Worm (Caenorhabditis elegans): ENCODE measurements around the gene pro-3.
"Not testable (repeated sequence)": the region's sequence is repeated elsewhere in the genome, so short reads cannot be mapped to it uniquely, and the experiment has no call there.

Gene pro-3

DNA sequence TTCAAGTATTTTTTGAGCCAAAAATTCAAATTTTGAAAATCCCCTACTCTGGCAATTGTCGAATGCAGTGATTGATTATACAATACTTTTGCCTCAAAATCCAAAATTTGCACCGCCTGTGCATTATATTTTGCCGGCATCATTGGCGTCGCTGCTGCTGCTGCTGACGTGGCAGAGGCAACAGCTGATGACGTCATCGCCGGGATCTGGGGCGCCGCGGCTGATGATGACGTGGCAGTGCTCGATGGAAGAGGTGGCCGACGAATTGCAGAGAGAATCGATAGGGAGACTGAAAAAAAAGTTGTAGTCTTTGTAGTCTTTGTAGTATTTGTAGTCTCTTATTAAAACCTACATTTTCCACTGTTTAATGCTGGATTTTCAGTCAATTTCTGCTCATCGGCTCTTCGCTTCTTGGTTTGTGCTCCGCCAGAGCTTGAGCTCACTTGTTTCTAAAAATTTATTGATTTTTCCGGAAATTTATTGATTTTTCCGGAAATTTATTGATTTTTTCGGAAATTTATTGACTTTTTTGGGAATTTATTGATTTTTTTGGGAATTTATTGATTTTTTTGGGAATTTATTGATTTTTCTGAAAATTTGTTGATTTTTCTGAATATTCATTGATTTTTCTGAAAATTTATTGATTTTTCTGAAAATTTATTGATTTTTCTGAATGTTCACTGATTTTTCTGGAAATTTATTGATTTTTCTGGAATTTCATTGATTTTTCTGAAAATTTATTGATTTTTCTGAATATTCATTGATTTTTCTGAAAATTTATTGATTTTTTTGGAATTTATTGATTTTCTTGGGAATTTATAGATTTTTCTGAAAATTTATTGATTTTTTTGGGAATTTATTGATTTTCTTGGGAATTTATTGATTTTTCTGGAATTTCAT, 2.8 kb upstream of the pro-3 start:
- TF ChIP-seq M03D4.4 (tag; optimal IDR thresholded peaks at IDR 0.05) (no peak), zip-8 (tag; optimal IDR thresholded peaks at IDR 0.05) (peak; percentile 63), sptf-1 (tag; optimal IDR thresholded peaks at IDR 0.05) (no peak), unc-39 (tag; optimal IDR thresholded peaks at IDR 0.05) (no peak)

DNA sequence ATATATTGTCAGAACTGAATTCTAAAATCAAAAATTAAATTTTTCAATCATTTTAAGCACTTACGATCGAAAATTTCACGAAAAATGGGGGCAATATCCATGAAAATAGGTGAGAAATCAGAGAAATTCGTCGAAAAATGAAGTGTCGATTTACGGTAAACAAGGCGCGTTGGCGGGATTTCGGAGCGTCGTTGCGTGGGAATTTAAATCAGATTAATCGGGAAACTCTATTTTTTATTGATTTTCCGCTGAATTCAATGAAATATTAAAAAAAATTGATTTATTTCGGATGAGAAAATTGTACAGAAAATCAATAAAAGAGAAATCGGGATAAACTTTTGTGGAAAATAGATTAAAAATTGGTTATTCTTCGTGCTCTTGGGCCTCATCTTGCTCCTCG, 1.0 kb upstream of the pro-3 start, which contains the start of gene Y39B6A.13:
Y39B6A.13 (minus strand) TSS at position 166 of the 400 bp plus-strand sequence.
- TF ChIP-seq ces-1 (GFP tag; optimal IDR thresholded peaks at IDR 0.05) (peak; percentile 86), lsy-2 (tag; optimal IDR thresholded peaks at IDR 0.05) (peak; percentile 17), pha-4 (tag; optimal IDR thresholded peaks at IDR 0.05) (peak; percentile 12), ztf-11 (tag; optimal IDR thresholded peaks at IDR 0.05) (no peak), lin-13 (tag; optimal IDR thresholded peaks at IDR 0.05) (peak; percentile 3)

DNA sequence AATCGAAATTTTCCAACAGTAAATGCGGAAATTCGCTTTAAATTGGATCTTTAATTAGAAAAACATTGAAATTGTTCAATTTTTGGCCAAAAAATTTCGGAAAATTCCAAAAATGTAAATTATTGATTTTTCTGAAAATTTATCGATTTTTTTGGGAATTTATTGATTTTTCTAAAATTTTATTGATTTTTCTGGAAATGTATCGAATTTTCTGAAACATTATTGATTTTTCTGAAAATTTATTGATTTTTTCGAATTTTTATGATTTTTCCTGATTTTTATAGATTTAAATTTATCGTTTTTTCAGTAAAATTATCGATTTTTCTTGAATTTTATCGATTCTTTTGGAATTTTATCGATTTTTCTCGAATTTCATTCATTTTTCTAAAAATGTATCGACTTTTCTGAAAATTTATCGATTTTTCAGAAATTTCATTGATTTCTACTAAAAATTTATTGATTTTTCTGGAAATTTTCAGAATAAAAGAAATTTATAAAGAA, 1.3 kb downstream of the pro-3 start:
- TF ChIP-seq nhr-76 (tag; optimal IDR thresholded peaks at IDR 0.05) = no peak
- no peak for TF ChIP-seq M03D4.4 (tag; optimal IDR thresholded peaks at IDR 0.05)
- no peak for TF ChIP-seq flh-1 (GFP tag; optimal IDR thresholded peaks at IDR 0.05)
- TF ChIP-seq ces-1 (GFP tag; optimal IDR thresholded peaks at IDR 0.05) = no peak
- no peak for TF ChIP-seq unc-120 (tag; optimal IDR thresholded peaks at IDR 0.05; ENCODE audit: poor library complexity, severe bottlenecking)
- no peak for TF ChIP-seq nhr-12 (tag; optimal IDR thresholded peaks at IDR 0.05)
- no peak for TF ChIP-seq nhr-237 (tag; optimal IDR thresholded peaks at IDR 0.05)
- no peak for TF ChIP-seq ceh-83 (GFP tag; optimal IDR thresholded peaks at IDR 0.05)
- TF ChIP-seq zip-8 (tag; optimal IDR thresholded peaks at IDR 0.05) = no peak
- no peak for TF ChIP-seq lin-32 (GFP tag; optimal IDR thresholded peaks at IDR 0.05)
- no peak for TF ChIP-seq elt-3 (tag; optimal IDR thresholded peaks at IDR 0.05)
- no peak for TF ChIP-seq lin-13 (tag; optimal IDR thresholded peaks at IDR 0.05)
- TF ChIP-seq unc-39 (tag; optimal IDR thresholded peaks at IDR 0.05) = no peak
- no peak for TF ChIP-seq snpc-4 (tag; optimal IDR thresholded peaks at IDR 0.05)
- no peak for TF ChIP-seq nhr-28 (tag; optimal IDR thresholded peaks at IDR 0.05)
- TF ChIP-seq tbx-8 (GFP tag; optimal IDR thresholded peaks at IDR 0.05) = no peak

DNA sequence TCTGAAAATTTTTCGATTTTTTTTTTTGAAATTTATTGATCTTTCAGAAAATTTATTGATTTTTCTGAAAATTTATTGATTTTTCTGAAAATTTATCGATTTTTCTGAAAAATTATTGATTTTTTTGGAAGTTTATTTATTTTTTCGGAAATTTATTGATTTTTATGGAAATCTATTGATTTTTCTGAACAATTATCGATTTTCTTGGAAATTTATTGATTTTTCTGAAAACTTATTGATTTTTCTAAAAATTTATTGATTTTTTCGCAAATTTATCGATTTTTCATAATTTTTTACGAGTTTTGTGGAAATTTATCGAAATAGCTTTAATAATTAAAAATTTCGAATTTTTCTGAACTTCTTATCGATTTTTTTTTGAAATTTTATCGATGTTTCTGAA, 11.1 kb downstream of the pro-3 start:
- TF ChIP-seq hlh-1 (tag; optimal IDR thresholded peaks at IDR 0.05) (no peak), ceh-83 (GFP tag; optimal IDR thresholded peaks at IDR 0.05) (no peak), mab-5 (tag; optimal IDR thresholded peaks at IDR 0.05) (no peak), nhr-28 (tag; optimal IDR thresholded peaks at IDR 0.05) (no peak), lin-32 (GFP tag; optimal IDR thresholded peaks at IDR 0.05) (no peak), nhr-76 (tag; optimal IDR thresholded peaks at IDR 0.05) (no peak), blmp-1 (tag; optimal IDR thresholded peaks at IDR 0.05) (no peak), zip-8 (tag; optimal IDR thresholded peaks at IDR 0.05) (no peak)

DNA sequence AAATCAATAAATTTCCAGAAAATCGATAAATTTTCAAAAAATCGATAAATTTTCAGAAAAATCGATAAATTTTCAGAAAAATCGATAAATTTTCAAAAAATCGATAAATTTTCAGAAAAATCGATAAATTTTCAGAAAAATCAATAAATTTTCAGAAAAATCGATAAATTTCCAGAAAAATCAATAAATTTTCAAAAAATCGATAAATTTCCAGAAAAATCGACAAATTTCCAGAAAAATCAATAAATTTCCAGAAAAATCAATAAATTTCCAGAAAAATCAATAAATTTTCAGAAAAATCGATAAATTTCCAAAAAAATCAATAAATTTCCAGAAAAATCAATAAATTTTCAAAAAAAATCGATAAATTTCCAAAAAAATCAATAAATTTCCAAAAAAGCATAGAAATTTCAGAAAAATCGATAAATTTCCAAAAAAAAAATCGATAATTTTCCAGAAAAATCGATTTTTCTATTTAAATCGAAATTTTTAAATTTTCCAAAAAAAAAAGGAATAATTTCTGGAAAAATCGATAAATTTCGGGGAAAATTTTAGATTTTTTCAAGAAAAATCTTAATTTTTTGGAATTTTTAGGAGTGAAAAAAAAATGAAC, 16.5 kb downstream of the pro-3 start, which contains the start of gene zhp-4:
zhp-4 (minus strand) TSS at position 198 of the 613 bp plus-strand sequence.
- not testable (repeated sequence) for TF ChIP-seq mep-1 (tag; optimal IDR thresholded peaks at IDR 0.05); unc-62 (GFP tag; optimal IDR thresholded peaks at IDR 0.05); ces-1 (GFP tag; optimal IDR thresholded peaks at IDR 0.05)

DNA sequence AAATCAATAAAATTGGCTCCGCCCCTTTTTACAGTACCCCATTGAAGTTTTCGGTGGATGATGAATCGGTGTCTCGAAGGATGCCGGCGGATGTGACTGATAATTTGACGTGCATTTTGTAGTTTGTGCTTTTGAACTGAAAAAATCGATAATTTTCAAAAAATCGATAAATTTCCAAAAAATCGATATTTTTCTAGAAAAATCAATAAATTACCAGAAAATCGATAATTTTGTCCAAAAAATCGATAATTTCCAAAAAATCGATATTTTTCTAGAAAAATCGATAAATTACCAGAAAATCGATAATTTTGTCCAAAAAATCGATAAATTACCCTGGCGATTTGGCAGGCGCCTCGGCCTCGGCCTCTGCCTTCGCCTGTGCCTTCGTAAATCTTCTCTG, 18.7 kb downstream of the pro-3 start:
- no peak for TF ChIP-seq mab-5 (tag; optimal IDR thresholded peaks at IDR 0.05)
- TF ChIP-seq unc-39 (tag; optimal IDR thresholded peaks at IDR 0.05) = no peak
- TF ChIP-seq lin-13 (tag; optimal IDR thresholded peaks at IDR 0.05) = no peak
- no peak for TF ChIP-seq zip-8 (tag; optimal IDR thresholded peaks at IDR 0.05)
- TF ChIP-seq unc-120 (tag; optimal IDR thresholded peaks at IDR 0.05; ENCODE audit: poor library complexity, severe bottlenecking) = no peak
- no peak for TF ChIP-seq nhr-76 (tag; optimal IDR thresholded peaks at IDR 0.05)
- TF ChIP-seq sem-2 (GFP tag; optimal IDR thresholded peaks at IDR 0.05) = no peak
- TF ChIP-seq ces-1 (GFP tag; optimal IDR thresholded peaks at IDR 0.05) = no peak
- TF ChIP-seq drap-1 (GFP tag; optimal IDR thresholded peaks at IDR 0.05) = no peak
- TF ChIP-seq nhr-28 (tag; optimal IDR thresholded peaks at IDR 0.05) = no peak
- no peak for TF ChIP-seq nhr-237 (tag; optimal IDR thresholded peaks at IDR 0.05)
- TF ChIP-seq mep-1 (tag; optimal IDR thresholded peaks at IDR 0.05) = no peak
- no peak for TF ChIP-seq ztf-11 (tag; optimal IDR thresholded peaks at IDR 0.05)
- TF ChIP-seq lin-32 (GFP tag; optimal IDR thresholded peaks at IDR 0.05) = no peak
- no peak for TF ChIP-seq ceh-83 (GFP tag; optimal IDR thresholded peaks at IDR 0.05)
- no peak for TF ChIP-seq nhr-2 (tag; optimal IDR thresholded peaks at IDR 0.05)

Measured in whole organism, mixed stage, embryonic.